Worm (Caenorhabditis elegans) whole organism, young adult: ENCODE results near the gene Y17G9A.3.

Experiments
- F10E7.11 ChIP-seq: sonication (generic microtip); optimal IDR thresholded peaks from 2 replicates; lab custom pipeline; 2017; ENCODE audit warnings: mild to moderate bottlenecking, missing genetic modification characterization, moderate library complexity, missing compliant biosample characterization
- F22D6.2 ChIP-seq: sonication (generic microtip); optimal IDR thresholded peaks from 2 replicates; lab custom pipeline; 2016; ENCODE audit warnings: mild to moderate bottlenecking, missing genetic modification characterization, missing compliant biosample characterization
- F57C9.4 ChIP-seq: sonication (generic microtip); optimal IDR thresholded peaks from 2 replicates; lab custom pipeline; 2017; ENCODE audit warnings: mild to moderate bottlenecking, missing genetic modification characterization, missing compliant biosample characterization
- aptf-2 ChIP-seq: fragments of 200-800 bp; sonication (Bioruptor generic); conservative IDR thresholded peaks from 2 replicates; pipeline ENCODE4 v1.3.6; 2022; ENCODE audit warnings: missing genetic modification reagents, missing genetic modification characterization, missing compliant biosample characterization
- ceh-40 ChIP-seq: fragments of 200-800 bp; sonication (Bioruptor generic); IDR thresholded peaks from 2 replicates; pipeline ENCODE4 v1.3.6; 2022; ENCODE audit warnings: missing genetic modification characterization, missing compliant biosample characterization
- ets-4 ChIP-seq: fragments of 200-800 bp; sonication (Bioruptor generic); optimal IDR thresholded peaks from 2 replicates; lab custom pipeline; 2018; ENCODE audit warnings: mild to moderate bottlenecking, missing genetic modification characterization, missing compliant biosample characterization
- hlh-12 ChIP-seq: sonication (generic microtip); optimal IDR thresholded peaks from 2 replicates; lab custom pipeline; 2016; ENCODE audit warnings: missing genetic modification characterization, missing compliant biosample characterization
- lin-26 ChIP-seq: fragments of 200-800 bp; sonication (Bioruptor generic); IDR thresholded peaks from 2 replicates; pipeline ENCODE4 v1.3.6; 2022; ENCODE audit warnings: missing genetic modification reagents, missing genetic modification characterization, missing compliant biosample characterization
- nhr-90 ChIP-seq: sonication (generic microtip); optimal IDR thresholded peaks from 2 replicates; lab custom pipeline; 2016; ENCODE audit warnings: missing genotype, mild to moderate bottlenecking, missing genetic modification characterization, missing compliant biosample characterization

- TF ChIP-seq F57C9.4 (tag; lab: Kevin White, UChicago), result no peak
- no peak for TF ChIP-seq lin-26 (GFP tag; lab: Robert Waterston, UW)
- TF ChIP-seq ceh-40 (GFP tag; lab: Robert Waterston, UW), result no peak
- no peak for TF ChIP-seq hlh-12 (tag; lab: Kevin White, UChicago)
- no peak for TF ChIP-seq nhr-90 (tag; lab: Kevin White, UChicago)
- no peak for TF ChIP-seq F10E7.11
- TF ChIP-seq aptf-2 (GFP tag; lab: Robert Waterston, UW), result no peak
- TF ChIP-seq ets-4, result no peak
- TF ChIP-seq F22D6.2, result no peak
Measured at ce11 chrIV:4809813-4810212, 48.7 kb downstream of the Y17G9A.3 start, which contains the start of gene H06H21.37.
